Fruit fly (Drosophila melanogaster): Measurements from ENCODE around the gene CG3857.
A peak's percentile ranks its signal among the peaks of the same experiment; 100 is the strongest.

CG3857 gene

DNA sequence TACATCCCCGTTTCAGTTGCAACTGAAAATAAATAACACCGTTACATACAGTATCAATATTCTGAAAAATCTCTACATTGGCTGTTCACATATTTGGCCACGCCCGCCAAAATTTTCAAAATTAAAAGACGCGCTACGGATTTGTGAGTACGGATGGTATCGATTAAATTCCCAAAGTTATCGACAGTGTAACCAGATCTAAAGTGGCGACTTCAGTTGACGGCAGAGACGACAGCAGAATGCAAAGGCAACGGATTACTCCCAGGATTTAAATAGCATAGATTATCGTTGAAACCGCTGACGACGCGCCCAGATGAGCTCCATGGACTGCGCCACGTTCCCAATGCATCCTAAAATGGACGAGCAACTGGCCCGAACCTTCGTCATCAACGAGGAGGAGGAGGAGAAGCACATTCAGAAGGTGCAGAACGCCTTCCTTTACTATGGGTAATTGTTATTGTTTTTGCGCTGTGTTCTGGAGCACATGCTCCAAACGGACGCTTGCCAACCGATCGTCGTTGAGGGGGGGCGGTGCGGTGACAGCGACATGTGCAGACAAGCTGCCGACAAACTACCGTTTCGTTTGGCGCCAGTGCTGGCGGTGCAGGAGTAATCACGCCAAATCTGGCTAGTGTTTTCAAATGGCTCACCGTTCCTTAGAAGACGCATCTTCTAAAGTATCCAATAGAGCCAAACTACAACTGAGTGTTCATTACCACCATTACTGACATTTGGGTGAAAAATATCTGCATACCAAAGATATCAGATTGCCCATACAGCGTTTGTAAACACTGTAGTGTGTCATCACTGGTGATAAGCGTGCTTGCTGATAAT lies 12.2 kb downstream of the CG3857 start, which contains the start of gene CG11596:
TSS of gene CG11596 (plus strand) at position 211 of the 834 bp plus-strand sequence.
- TF ChIP-seq tj (GFP tag; optimal IDR thresholded peaks at IDR 0.05), result peak; percentile 56
- TF ChIP-seq CG14711 (tag; optimal IDR thresholded peaks at IDR 0.05), result no peak
- TF ChIP-seq CG11617 (GFP tag; optimal IDR thresholded peaks at IDR 0.05), result peak; percentile 34
- TF ChIP-seq kay (GFP tag; ENCODE audit: borderline replicate concordance), result no peak
- TF ChIP-seq Mnt (GFP tag; optimal IDR thresholded peaks at IDR 0.05), result peak; percentile 97
- TF ChIP-seq Crg-1 (GFP tag; optimal IDR thresholded peaks at IDR 0.05), result no peak
- no peak for TF ChIP-seq Hr96 (GFP tag; optimal IDR thresholded peaks at IDR 0.05)
- TF ChIP-seq CG5204 (GFP tag; optimal IDR thresholded peaks at IDR 0.05), result no peak
- no peak for TF ChIP-seq Clk (GFP tag; optimal IDR thresholded peaks at IDR 0.05)
- TF ChIP-seq CG33017 (tag; optimal IDR thresholded peaks at IDR 0.05), result no peak
- TF ChIP-seq bab1 (GFP tag; optimal IDR thresholded peaks at IDR 0.05), result peak; percentile 30
- TF ChIP-seq CG1620 (GFP tag; optimal IDR thresholded peaks at IDR 0.05), result no peak
- TF ChIP-seq ovo (GFP tag; optimal IDR thresholded peaks at IDR 0.05), result peak; percentile 78
- peak; percentile 52 for TF ChIP-seq pad (GFP tag; optimal IDR thresholded peaks at IDR 0.05)
- no peak for TF ChIP-seq cic (GFP tag; optimal IDR thresholded peaks at IDR 0.05)
- no peak for TF ChIP-seq CG7045 (GFP tag; optimal IDR thresholded peaks at IDR 0.05)
- TF ChIP-seq toe (GFP tag; optimal IDR thresholded peaks at IDR 0.05), result no peak
- peak; percentile 18 for TF ChIP-seq CG7101 (tag; optimal IDR thresholded peaks at IDR 0.05)
- no peak for TF ChIP-seq CG12768 (GFP tag; optimal IDR thresholded peaks at IDR 0.05)
- no peak for TF ChIP-seq cnc (optimal IDR thresholded peaks at IDR 0.05)

DNA sequence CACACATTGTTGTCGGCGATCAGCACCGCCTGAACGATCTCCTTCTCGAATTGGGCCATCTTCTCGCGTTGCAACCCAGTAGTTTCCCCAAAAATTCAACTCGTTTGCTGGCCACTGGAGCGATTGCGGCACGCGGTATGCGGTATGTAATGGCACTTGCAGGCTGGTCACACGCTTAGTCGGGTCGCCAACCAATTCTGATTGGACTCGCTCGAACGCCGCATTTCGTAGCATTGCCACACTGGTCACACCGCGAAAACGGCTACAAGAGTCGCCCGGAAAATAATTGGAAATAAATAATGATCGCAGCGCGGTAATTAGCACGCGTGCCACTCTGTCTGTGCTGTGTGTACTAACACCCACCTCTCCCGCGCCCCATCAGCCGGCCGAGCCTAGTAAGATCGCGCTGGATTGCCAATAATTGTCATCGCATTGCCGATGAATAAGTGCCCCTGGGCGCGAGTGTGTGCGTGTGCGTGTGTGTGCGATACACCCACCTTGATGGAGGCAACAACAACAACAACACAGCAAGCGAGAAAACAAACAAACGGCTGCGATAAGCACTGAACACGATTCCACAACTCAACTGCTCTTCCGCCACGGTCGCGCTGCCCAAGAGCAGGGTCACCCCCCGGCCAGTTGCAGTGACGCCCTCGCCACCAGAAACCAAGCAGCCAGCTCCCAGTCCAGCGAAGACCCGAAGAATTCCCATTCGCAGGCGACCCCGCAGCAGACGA lies 16.9 kb downstream of the CG3857 start, which contains the start of the genes eIF2Bepsilon and Ocrl:
TSS of gene eIF2Bepsilon (minus strand) at position 110 of the 737 bp plus-strand sequence.
TSS of gene Ocrl (plus strand) at position 217 of the 737 bp plus-strand sequence.
- TF ChIP-seq cnc (optimal IDR thresholded peaks at IDR 0.05) (no peak), CG33017 (tag; optimal IDR thresholded peaks at IDR 0.05) (no peak), cic (GFP tag; optimal IDR thresholded peaks at IDR 0.05) (peak; percentile 38), CG12768 (GFP tag; optimal IDR thresholded peaks at IDR 0.05) (no peak), CG7101 (tag; optimal IDR thresholded peaks at IDR 0.05) (peak; percentile 15), Hr96 (GFP tag; optimal IDR thresholded peaks at IDR 0.05) (no peak), ovo (GFP tag; optimal IDR thresholded peaks at IDR 0.05) (no peak), CG5204 (GFP tag; optimal IDR thresholded peaks at IDR 0.05) (no peak), kay (GFP tag; ENCODE audit: borderline replicate concordance) (no peak), bab1 (GFP tag; optimal IDR thresholded peaks at IDR 0.05) (peak; percentile 38), Mnt (GFP tag; optimal IDR thresholded peaks at IDR 0.05) (peak; percentile 66), CG1620 (GFP tag; optimal IDR thresholded peaks at IDR 0.05) (peak; percentile 25), Clk (GFP tag; optimal IDR thresholded peaks at IDR 0.05) (no peak), tj (GFP tag; optimal IDR thresholded peaks at IDR 0.05) (no peak), pad (GFP tag; optimal IDR thresholded peaks at IDR 0.05) (peak; percentile 13), CG7045 (GFP tag; optimal IDR thresholded peaks at IDR 0.05) (no peak), Crg-1 (GFP tag; optimal IDR thresholded peaks at IDR 0.05) (no peak), toe (GFP tag; optimal IDR thresholded peaks at IDR 0.05) (no peak), CG14711 (tag; optimal IDR thresholded peaks at IDR 0.05) (peak; percentile 58), CG11617 (GFP tag; optimal IDR thresholded peaks at IDR 0.05) (no peak)

DNA sequence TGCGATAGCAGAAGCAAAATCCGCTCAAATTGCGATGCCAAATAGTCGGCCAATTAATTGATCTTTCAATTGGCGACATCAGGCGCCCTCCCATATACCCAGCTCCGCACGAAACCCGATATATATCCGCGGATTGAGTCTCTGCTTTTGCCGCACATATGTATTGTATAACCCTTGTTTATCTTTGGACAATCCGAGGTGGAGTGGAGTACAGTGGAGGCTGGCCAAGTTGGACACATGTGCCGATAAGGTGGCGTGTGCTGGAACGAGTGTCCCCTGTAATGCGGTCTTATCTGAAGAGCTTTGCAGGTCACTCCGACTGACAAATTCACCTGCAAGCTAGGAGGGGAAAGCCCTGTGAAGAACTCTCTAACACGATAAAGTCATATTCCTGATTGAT lies 30.3 kb downstream of the CG3857 start:
- TF ChIP-seq CG7101 (tag; optimal IDR thresholded peaks at IDR 0.05) (no peak), tj (GFP tag; optimal IDR thresholded peaks at IDR 0.05) (no peak), kay (GFP tag; ENCODE audit: borderline replicate concordance) (no peak), Clk (GFP tag; optimal IDR thresholded peaks at IDR 0.05) (no peak), ovo (GFP tag; optimal IDR thresholded peaks at IDR 0.05) (no peak), pad (GFP tag; optimal IDR thresholded peaks at IDR 0.05) (peak; percentile 23), CG14711 (tag; optimal IDR thresholded peaks at IDR 0.05) (no peak), CG7045 (GFP tag; optimal IDR thresholded peaks at IDR 0.05) (no peak), CG1620 (GFP tag; optimal IDR thresholded peaks at IDR 0.05) (no peak), bab1 (GFP tag; optimal IDR thresholded peaks at IDR 0.05) (no peak), CG12768 (GFP tag; optimal IDR thresholded peaks at IDR 0.05) (no peak), Hr96 (GFP tag; optimal IDR thresholded peaks at IDR 0.05) (no peak), Mnt (GFP tag; optimal IDR thresholded peaks at IDR 0.05) (peak; percentile 28), cnc (optimal IDR thresholded peaks at IDR 0.05) (no peak), CG5204 (GFP tag; optimal IDR thresholded peaks at IDR 0.05) (no peak), CG11617 (GFP tag; optimal IDR thresholded peaks at IDR 0.05) (no peak), Crg-1 (GFP tag; optimal IDR thresholded peaks at IDR 0.05) (no peak), CG33017 (tag; optimal IDR thresholded peaks at IDR 0.05) (no peak), toe (GFP tag; optimal IDR thresholded peaks at IDR 0.05) (no peak), cic (GFP tag; optimal IDR thresholded peaks at IDR 0.05) (peak; percentile 20)

- TF ChIP-seq CG7101 (tag; optimal IDR thresholded peaks at IDR 0.05) (no peak), CG7045 (GFP tag; optimal IDR thresholded peaks at IDR 0.05) (no peak), ovo (GFP tag; optimal IDR thresholded peaks at IDR 0.05) (no peak), CG1620 (GFP tag; optimal IDR thresholded peaks at IDR 0.05) (no peak), Mnt (GFP tag; optimal IDR thresholded peaks at IDR 0.05) (peak; percentile 70), Clk (GFP tag; optimal IDR thresholded peaks at IDR 0.05) (no peak), pad (GFP tag; optimal IDR thresholded peaks at IDR 0.05) (no peak), tj (GFP tag; optimal IDR thresholded peaks at IDR 0.05) (no peak), CG14711 (tag; optimal IDR thresholded peaks at IDR 0.05) (peak; percentile 97), toe (GFP tag; optimal IDR thresholded peaks at IDR 0.05) (no peak), CG33017 (tag; optimal IDR thresholded peaks at IDR 0.05) (no peak), CG12768 (GFP tag; optimal IDR thresholded peaks at IDR 0.05) (peak; percentile 7), kay (GFP tag; ENCODE audit: borderline replicate concordance) (no peak), cnc (optimal IDR thresholded peaks at IDR 0.05) (no peak), Hr96 (GFP tag; optimal IDR thresholded peaks at IDR 0.05) (no peak), Crg-1 (GFP tag; optimal IDR thresholded peaks at IDR 0.05) (no peak), CG11617 (GFP tag; optimal IDR thresholded peaks at IDR 0.05) (no peak), cic (GFP tag; optimal IDR thresholded peaks at IDR 0.05) (no peak), bab1 (GFP tag; optimal IDR thresholded peaks at IDR 0.05) (peak; percentile 48), CG5204 (GFP tag; optimal IDR thresholded peaks at IDR 0.05) (no peak)
Measured at dm6 chrX:1908757-1909156, 31.1 kb downstream of the CG3857 start, which contains the start of the genes Edem1 and Rbcn-3B. Gene Edem1, minus strand, starts transcription at chrX:1908827. Gene Rbcn-3B, plus strand, starts transcription at chrX:1908920.

Measured in whole organism, adult.